Worm (Caenorhabditis elegans) whole organism, young adult: Measurements from ENCODE around the gene Y60A3A.23.

Experiments
- F37B4.10 ChIP-seq: fragments of 200-800 bp; sonication (Bioruptor generic); IDR thresholded peaks from 2 replicates; pipeline ENCODE4 v1.3.6; 2022; ENCODE audit warnings: missing genetic modification characterization, missing compliant biosample characterization
- cebp-2 ChIP-seq: fragments of 200-800 bp; sonication (Bioruptor generic); IDR thresholded peaks from 2 replicates; pipeline ENCODE4 v1.3.6; 2022; ENCODE audit warnings: missing genetic modification characterization, missing compliant biosample characterization
- dpl-1 ChIP-seq: fragments of 150-350 bp; optimal IDR thresholded peaks from 2 replicates; lab custom pipeline; 2014; ENCODE audit warnings: missing biosample characterization, missing genetic modification reagents, missing genetic modification characterization
- efl-1 ChIP-seq: fragments of 150-350 bp; optimal IDR thresholded peaks from 2 replicates; lab custom pipeline; 2014; ENCODE audit warnings: missing biosample characterization, missing genetic modification reagents, missing genetic modification characterization
- ekl-4 ChIP-seq: fragments of 200-800 bp; sonication (Bioruptor generic); IDR thresholded peaks from 2 replicates; pipeline ENCODE4 v1.3.6; 2022; ENCODE audit warnings: missing genetic modification reagents, missing genetic modification characterization, missing compliant biosample characterization
- hlh-26 ChIP-seq: fragments of 200-800 bp; sonication (Bioruptor generic); conservative IDR thresholded peaks from 2 replicates; pipeline ENCODE4 v1.3.6; 2022; ENCODE audit warnings: missing genetic modification reagents, missing genetic modification characterization, missing compliant biosample characterization
- snpc-4 ChIP-seq, 5 experiments: fragments of 150-350 bp in 1 of 5; sonication (generic microtip) in 4 of 5; optimal IDR thresholded peaks; 2 replicates each; lab custom pipeline; 2014 to 2018; ENCODE audit warnings: missing genetic modification characterization in 5 of 5, missing biosample characterization in 3 of 5, antibody characterized with exemption in 2 of 5, mild to moderate bottlenecking in 2 of 5, missing compliant biosample characterization in 2 of 5, missing genotype in 2 of 5, moderate library complexity in 2 of 5, missing genetic modification reagents in 1 of 5
- tlf-1 ChIP-seq: fragments of 200-800 bp; sonication (Bioruptor generic); optimal IDR thresholded peaks from 2 replicates; lab custom pipeline; 2018; ENCODE audit warnings: mild to moderate bottlenecking, missing genetic modification characterization, missing compliant biosample characterization
- zfh-2 ChIP-seq: fragments of 200-800 bp; sonication (Bioruptor generic); conservative IDR thresholded peaks from 2 replicates; pipeline ENCODE4 v1.3.6; 2022; ENCODE audit warnings: missing genetic modification reagents, missing genetic modification characterization, missing compliant biosample characterization

ce11 chrV:20004385-20004784 lies 3.2 kb upstream of the Y60A3A.23 start, which contains the start of gene unc-51:
- TF ChIP-seq dpl-1 (no peak), efl-1 (no peak), tlf-1 (GFP tag; lab: Kevin White, UChicago) (no peak), hlh-26 (GFP tag; lab: Robert Waterston, UW) (no peak), F37B4.10 (no peak), ekl-4 (GFP tag; lab: Robert Waterston, UW) (no peak), snpc-4 (GFP tag; optimal IDR thresholded peaks at IDR 0.05; lab: Kevin White, UChicago) (no peak), snpc-4 (tag; optimal IDR thresholded peaks at IDR 0.05; lab: Kevin White, UChicago) (no peak), zfh-2 (GFP tag; lab: Robert Waterston, UW) (no peak), cebp-2 (GFP tag; lab: Robert Waterston, UW) (no peak)
